Fruit fly (Drosophila melanogaster): ENCODE measurements around the gene CG1486.

CG1486 gene

DNA sequence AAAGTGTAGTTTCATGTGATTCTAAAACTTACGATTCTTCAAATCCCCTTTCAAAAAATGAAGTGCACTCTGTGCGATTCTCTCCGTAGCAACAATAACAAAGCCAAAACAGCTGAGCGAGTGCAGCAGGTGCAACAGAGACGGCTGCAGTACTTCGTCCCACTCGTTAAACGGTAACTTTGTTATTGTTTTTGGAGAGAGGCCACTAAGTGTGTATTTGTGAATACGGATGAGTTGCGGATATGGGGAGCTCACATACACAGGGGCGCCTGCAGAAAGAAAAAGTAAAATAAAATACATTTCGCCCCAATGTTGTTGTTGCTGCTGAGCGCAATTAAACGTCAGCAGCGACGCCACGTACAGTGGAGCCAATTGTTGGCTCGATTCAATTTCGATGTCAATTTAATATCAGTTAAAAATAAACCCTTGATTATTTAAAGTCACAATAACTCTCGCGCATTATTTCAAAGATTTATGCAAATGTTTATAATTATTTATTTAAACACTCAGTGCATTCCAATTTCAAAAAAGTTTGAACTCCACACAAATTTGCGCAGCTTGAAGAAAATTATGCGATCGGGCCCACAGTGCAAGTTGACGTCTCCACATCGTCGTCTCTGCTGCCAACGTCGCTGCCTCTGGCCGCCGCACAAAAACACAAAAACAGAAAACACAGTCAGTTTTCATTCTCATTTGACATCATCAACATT lies 43.7 kb downstream of the CG1486 start (continued):
- TF ChIP-seq eg (GFP tag; IDR thresholded peaks at IDR 0.05) (peak; percentile 97), CG32006 (GFP tag; optimal IDR thresholded peaks at IDR 0.05) (peak; percentile 100), CG16779 (tag; optimal IDR thresholded peaks at IDR 0.05) (peak; percentile 98), CG6276 (GFP tag; optimal IDR thresholded peaks at IDR 0.05) (peak; percentile 99), acj6 (GFP tag; optimal IDR thresholded peaks at IDR 0.05) (peak; percentile 99), CG10631 (GFP tag; optimal IDR thresholded peaks at IDR 0.05) (peak; percentile 98), CG3919 (GFP tag; optimal IDR thresholded peaks at IDR 0.05) (peak; percentile 98), CG9139 (GFP tag; optimal IDR thresholded peaks at IDR 0.05) (peak; percentile 97), CG3032 (tag; optimal IDR thresholded peaks at IDR 0.05) (peak; percentile 98), cyc (GFP tag; optimal IDR thresholded peaks at IDR 0.05) (peak; percentile 98), CG11902 (GFP tag; optimal IDR thresholded peaks at IDR 0.05) (peak; percentile 97), dac (GFP tag; optimal IDR thresholded peaks at IDR 0.05) (peak; percentile 99), fd59A (GFP tag; optimal IDR thresholded peaks at IDR 0.05) (peak; percentile 99), OdsH (GFP tag; optimal IDR thresholded peaks at IDR 0.05) (peak; percentile 99), Sox102F (GFP tag; optimal IDR thresholded peaks at IDR 0.05) (peak; percentile 99), CG6808 (GFP tag; optimal IDR thresholded peaks at IDR 0.05) (peak; percentile 99), Eip78C (GFP tag) (peak; percentile 100)

- TF ChIP-seq CG4318 (GFP tag; optimal IDR thresholded peaks at IDR 0.05) (no peak), Met (GFP tag; optimal IDR thresholded peaks at IDR 0.05) (no peak), CG6163 (GFP tag; IDR thresholded peaks at IDR 0.05) (peak; percentile 69; the same call in 2 of the 3 replicates), CG9139 (GFP tag; optimal IDR thresholded peaks at IDR 0.05) (peak; percentile 42), cyc (GFP tag; optimal IDR thresholded peaks at IDR 0.05) (no peak), CG32006 (GFP tag; optimal IDR thresholded peaks at IDR 0.05) (no peak), CG11294 (GFP tag; IDR thresholded peaks at IDR 0.05) (no peak), dsx (GFP tag; optimal IDR thresholded peaks at IDR 0.05; ENCODE audit: poor library complexity, severe bottlenecking) (peak; percentile 12), CG6276 (GFP tag; optimal IDR thresholded peaks at IDR 0.05) (peak; percentile 58), CG11902 (GFP tag; optimal IDR thresholded peaks at IDR 0.05) (no peak), Sox14 (GFP tag; optimal IDR thresholded peaks at IDR 0.05) (peak; percentile 88), OdsH (GFP tag; optimal IDR thresholded peaks at IDR 0.05) (no peak), Ets96B (tag; optimal IDR thresholded peaks at IDR 0.05) (no peak), Gug (GFP tag; IDR thresholded peaks at IDR 0.05) (peak; percentile 32; the same call in 1 of the 2 replicates), CG3919 (GFP tag; optimal IDR thresholded peaks at IDR 0.05) (no peak), Hr4 (GFP tag; optimal IDR thresholded peaks at IDR 0.05) (no peak), lz (GFP tag; optimal IDR thresholded peaks at IDR 0.05) (no peak), acj6 (GFP tag; optimal IDR thresholded peaks at IDR 0.05) (no peak), CG31627 (GFP tag; optimal IDR thresholded peaks at IDR 0.05) (no peak), fd59A (GFP tag; optimal IDR thresholded peaks at IDR 0.05) (no peak), CG6854 (GFP tag; optimal IDR thresholded peaks at IDR 0.05) (no peak), Blimp-1 (GFP tag; optimal IDR thresholded peaks at IDR 0.05) (no peak), Lpt (GFP tag; optimal IDR thresholded peaks at IDR 0.05) (no peak), salr (GFP tag; optimal IDR thresholded peaks at IDR 0.05) (no peak), Hr38 (GFP tag; optimal IDR thresholded peaks at IDR 0.05) (no peak), fd85E (GFP tag; optimal IDR thresholded peaks at IDR 0.05) (no peak), fkh (GFP tag; optimal IDR thresholded peaks at IDR 0.05) (peak; percentile 50), achi (GFP tag; optimal IDR thresholded peaks at IDR 0.05) (peak; percentile 16), CG16779 (tag; optimal IDR thresholded peaks at IDR 0.05) (peak; percentile 45), dac (GFP tag; optimal IDR thresholded peaks at IDR 0.05) (no peak), net (GFP tag; optimal IDR thresholded peaks at IDR 0.05) (peak; percentile 17), CG8119 (GFP tag; IDR thresholded peaks at IDR 0.05) (peak; percentile 57; the same call in 2 of the 3 replicates), topi (GFP tag; optimal IDR thresholded peaks at IDR 0.05) (no peak), CG8319 (GFP tag; optimal IDR thresholded peaks at IDR 0.05) (no peak), CG6792 (GFP tag; optimal IDR thresholded peaks at IDR 0.05) (no peak), esn (GFP tag; optimal IDR thresholded peaks at IDR 0.05) (no peak), CG1621 (tag; optimal IDR thresholded peaks at IDR 0.05) (no peak), CG10669 (GFP tag; optimal IDR thresholded peaks at IDR 0.05) (no peak), CG8632 (GFP tag; optimal IDR thresholded peaks at IDR 0.05) (no peak), CG11762 (GFP tag; optimal IDR thresholded peaks at IDR 0.05; ENCODE audit: insufficient read depth) (no peak), CG34406 (GFP tag; optimal IDR thresholded peaks at IDR 0.05) (no peak)
Measured at dm6 chrX:21368410-21368918, 44.6 kb downstream of the CG1486 start.

Measured in whole organism, prepupa.